Fruit fly (Drosophila melanogaster) whole organism, pupa: Measurements from ENCODE around the gene CG32086.

Experiments used
- CG10348 ChIP-seq: fragments of 200-800 bp; sonication (Bioruptor generic); IDR thresholded peaks from 2 replicates; pipeline ENCODE4 v1.3.6; 2022; ENCODE audit warnings: missing biosample characterization, missing genetic modification characterization
- CG12605 ChIP-seq: fragments of 200-800 bp; sonication (Bioruptor generic); IDR thresholded peaks from 2 replicates; pipeline ENCODE4 v1.3.6; 2022; ENCODE audit warnings: missing biosample characterization, missing genetic modification characterization
- CG13204 ChIP-seq: fragments of 200-800 bp; sonication (Bioruptor generic); optimal IDR thresholded peaks from 2 replicates; lab custom pipeline; 2018; ENCODE audit warnings: missing biosample characterization, mild to moderate bottlenecking, missing genetic modification characterization, moderate library complexity
- CG14655 ChIP-seq: fragments of 200-800 bp; sonication (Bioruptor generic); optimal IDR thresholded peaks from 3 replicates; lab custom pipeline; 2017; ENCODE audit warnings: mild to moderate bottlenecking, missing biosample characterization, missing genetic modification reagents, missing genetic modification characterization
- CG15710 ChIP-seq: fragments of 200-800 bp; sonication (Bioruptor generic); optimal IDR thresholded peaks from 2 replicates; lab custom pipeline; 2018; ENCODE audit warnings: missing biosample characterization, mild to moderate bottlenecking, missing genetic modification characterization, moderate library complexity
- CG17806 ChIP-seq: fragments of 200-800 bp; sonication (Bioruptor generic); optimal IDR thresholded peaks from 2 replicates; lab custom pipeline; 2018; ENCODE audit warnings: missing biosample characterization, mild to moderate bottlenecking, missing genetic modification characterization, moderate library complexity
- CG32121 ChIP-seq: fragments of 200-800 bp; sonication (Bioruptor generic); IDR thresholded peaks from 2 replicates; pipeline ENCODE4 v1.3.6; 2022; ENCODE audit warnings: missing biosample characterization, missing genetic modification characterization
- CG34367 ChIP-seq: fragments of 200-800 bp; sonication (Bioruptor generic); optimal IDR thresholded peaks from 2 replicates; lab custom pipeline; 2018; ENCODE audit warnings: missing biosample characterization, mild to moderate bottlenecking, missing genetic modification characterization
- CG4496 ChIP-seq: fragments of 200-800 bp; sonication (Bioruptor generic); IDR thresholded peaks from 3 replicates; pipeline ENCODE4 v1.3.6; 2022; ENCODE audit warnings: missing biosample characterization, missing genetic modification characterization
- CG8159 ChIP-seq: fragments of 200-800 bp; sonication (Bioruptor generic); optimal IDR thresholded peaks from 3 replicates; lab custom pipeline; 2018; ENCODE audit warnings: missing biosample characterization, mild to moderate bottlenecking, missing genetic modification characterization, moderate library complexity
- CG8301 ChIP-seq: fragments of 200-800 bp; sonication (Bioruptor generic); optimal IDR thresholded peaks from 2 replicates; lab custom pipeline; 2018; ENCODE audit warnings: missing biosample characterization, mild to moderate bottlenecking, missing genetic modification characterization
- CG9948 ChIP-seq: fragments of 200-800 bp; sonication (Bioruptor generic); optimal IDR thresholded peaks from 2 replicates; lab custom pipeline; 2018; ENCODE audit warnings: missing biosample characterization, mild to moderate bottlenecking, missing genetic modification characterization, moderate library complexity
- D1 ChIP-seq: fragments of 200-800 bp; sonication (Bioruptor generic); optimal IDR thresholded peaks from 2 replicates; lab custom pipeline; 2018; ENCODE audit warnings: missing biosample characterization, mild to moderate bottlenecking, missing genetic modification characterization, moderate library complexity
- EcR ChIP-seq: fragments of 200-800 bp; sonication (Bioruptor generic); optimal IDR thresholded peaks from 3 replicates; lab custom pipeline; 2019; ENCODE audit warnings: missing biosample characterization, missing genetic modification characterization, mild to moderate bottlenecking, moderate library complexity, missing genetic modification reagents
- Ets98B ChIP-seq: fragments of 200-800 bp; sonication (Bioruptor generic); IDR thresholded peaks from 2 replicates; pipeline ENCODE4 v1.3.6; 2022; ENCODE audit warnings: missing biosample characterization, missing genetic modification characterization
- Pif1A ChIP-seq: fragments of 200-800 bp; sonication (Bioruptor generic); optimal IDR thresholded peaks from 3 replicates; lab custom pipeline; 2016; ENCODE audit warnings: missing biosample characterization, missing genetic modification characterization
- Pif1B ChIP-seq: fragments of 200-800 bp; sonication (Bioruptor generic); optimal IDR thresholded peaks from 3 replicates; lab custom pipeline; 2016; ENCODE audit warnings: missing biosample characterization, missing genetic modification characterization
- Snoo ChIP-seq: fragments of 200-800 bp; sonication (Bioruptor generic); optimal IDR thresholded peaks from 3 replicates; lab custom pipeline; 2017; ENCODE audit warnings: missing biosample characterization, mild to moderate bottlenecking, missing genetic modification characterization, inconsistent platforms
- fd96Ca ChIP-seq: fragments of 200-800 bp; sonication (Bioruptor generic); IDR thresholded peaks from 3 replicates; pipeline ENCODE4 v1.3.6; 2022; ENCODE audit warnings: missing biosample characterization, missing genetic modification characterization
- gl ChIP-seq: fragments of 200-800 bp; sonication (Bioruptor generic); optimal IDR thresholded peaks from 2 replicates; lab custom pipeline; 2018; ENCODE audit warnings: missing biosample characterization, mild to moderate bottlenecking, missing genetic modification characterization
- rn ChIP-seq: fragments of 200-800 bp; sonication (Bioruptor generic); IDR thresholded peaks from 2 replicates; pipeline ENCODE4 v1.3.6; 2022; ENCODE audit warnings: missing biosample characterization, missing genetic modification characterization

The CG32086 gene

DNA sequence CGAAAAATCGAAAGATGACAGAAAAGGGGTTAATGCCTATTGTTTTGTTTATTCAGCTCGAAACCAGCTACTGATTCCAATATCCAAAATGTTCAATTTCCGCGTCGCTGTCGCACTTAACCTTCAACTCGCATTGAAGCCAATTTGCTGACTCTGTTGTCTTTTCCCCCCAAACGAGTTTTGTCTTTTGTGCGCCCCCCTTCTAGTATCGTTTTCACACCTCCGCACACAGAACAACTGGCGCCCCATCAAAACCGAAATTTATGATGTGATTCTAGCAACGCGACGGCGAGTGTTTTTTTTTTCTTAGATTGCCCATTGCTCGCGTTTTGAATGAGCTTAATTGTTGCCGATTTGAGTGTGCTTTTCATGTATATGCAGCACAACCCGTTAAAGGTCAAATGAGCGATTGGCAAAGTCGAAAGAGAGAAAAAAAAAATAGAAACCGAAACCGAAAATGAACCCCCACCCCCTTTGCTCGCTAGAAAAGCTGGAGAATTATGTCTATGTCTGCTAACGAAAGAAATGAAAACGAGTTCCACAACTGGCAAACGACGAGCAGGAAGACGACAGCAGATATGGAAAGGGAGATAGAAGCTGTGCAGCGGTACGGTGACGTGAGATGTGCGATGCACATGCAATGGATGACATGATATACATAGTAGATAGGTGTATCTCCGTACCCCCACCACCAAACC, 33.4 kb downstream of the CG32086 start:
- TF ChIP-seq Ets98B (GFP tag; lab: Robert Waterston, UW) (no peak), CG4496 (GFP tag; lab: Robert Waterston, UW) (0 out of 3 replicates have a peak, but pooled peaks have one; percentile 10), EcR (GFP tag; lab: Kevin White, UChicago) (no peak), CG14655 (peak; percentile 16)

DNA sequence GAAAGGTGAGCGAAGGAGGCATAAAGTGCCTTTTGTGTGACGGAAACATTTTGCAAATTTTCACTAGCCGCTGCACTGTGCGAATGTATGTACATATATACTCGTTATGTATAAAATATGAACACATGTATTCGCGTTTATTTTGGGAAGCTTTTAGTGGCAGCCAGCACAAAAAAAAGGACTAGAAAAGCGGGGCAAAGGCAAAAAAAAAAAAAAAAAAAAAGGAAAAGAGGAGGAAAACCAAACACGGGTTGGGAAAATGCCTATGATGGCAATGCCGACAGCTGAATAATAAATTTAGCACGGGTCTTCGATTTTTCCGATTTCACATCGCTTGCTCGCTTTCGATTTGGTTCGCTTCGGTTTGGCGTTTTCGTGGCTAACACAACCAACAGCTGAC, 34.4 kb downstream of the CG32086 start:
- TF ChIP-seq EcR (GFP tag; lab: Kevin White, UChicago) (no peak), Pif1B (GFP tag; lab: Kevin White, UChicago) (no peak), gl (no peak), CG14655 (no peak), CG8159 (tag; lab: Kevin White, UChicago) (no peak), D1 (no peak), CG9948 (tag; lab: Kevin White, UChicago) (no peak), CG8301 (no peak), CG4496 (GFP tag; lab: Robert Waterston, UW) (no peak), CG15710 (tag; lab: Kevin White, UChicago) (no peak), CG34367 (tag; lab: Kevin White, UChicago) (no peak), CG32121 (GFP tag; lab: Robert Waterston, UW) (no peak), rn (GFP tag; lab: Robert Waterston, UW) (no peak), Pif1A (no peak), CG12605 (GFP tag; lab: Robert Waterston, UW) (peak; percentile 58), Snoo (tag; lab: Kevin White, UChicago) (no peak), Ets98B (GFP tag; lab: Robert Waterston, UW) (peak; percentile 51), CG17806 (tag; lab: Kevin White, UChicago) (no peak), CG10348 (GFP tag; lab: Robert Waterston, UW) (no peak), fd96Ca (GFP tag; lab: Robert Waterston, UW) (0 out of 3 replicates have a peak, but pooled peaks have one; percentile 37), CG13204 (no peak)

DNA sequence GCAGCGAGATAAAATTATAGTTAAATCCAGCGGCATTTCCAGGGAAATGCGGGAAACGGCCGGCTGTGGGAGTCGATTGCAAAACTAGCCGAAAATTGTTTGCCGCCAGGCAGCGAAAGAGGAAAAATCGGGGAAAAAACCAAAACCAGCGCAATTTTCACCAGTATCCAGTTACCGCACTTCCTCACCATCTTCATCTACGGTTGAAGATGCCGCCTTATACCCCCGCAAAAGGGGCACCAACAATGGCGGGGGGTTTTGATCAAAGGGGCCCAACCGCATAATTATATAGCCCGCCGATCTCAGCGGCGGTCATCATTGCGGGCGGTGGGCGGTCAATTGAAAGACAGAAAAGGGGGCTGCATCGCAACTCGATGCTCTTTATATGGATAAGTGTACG, 35.9 kb downstream of the CG32086 start:
- TF ChIP-seq CG10348 (GFP tag; lab: Robert Waterston, UW), result no peak
- TF ChIP-seq CG8301, result no peak
- TF ChIP-seq EcR (GFP tag; lab: Kevin White, UChicago), result no peak
- no peak for TF ChIP-seq Pif1B (GFP tag; lab: Kevin White, UChicago)
- no peak for TF ChIP-seq CG12605 (GFP tag; lab: Robert Waterston, UW)
- no peak for TF ChIP-seq D1
- no peak for TF ChIP-seq gl

DNA sequence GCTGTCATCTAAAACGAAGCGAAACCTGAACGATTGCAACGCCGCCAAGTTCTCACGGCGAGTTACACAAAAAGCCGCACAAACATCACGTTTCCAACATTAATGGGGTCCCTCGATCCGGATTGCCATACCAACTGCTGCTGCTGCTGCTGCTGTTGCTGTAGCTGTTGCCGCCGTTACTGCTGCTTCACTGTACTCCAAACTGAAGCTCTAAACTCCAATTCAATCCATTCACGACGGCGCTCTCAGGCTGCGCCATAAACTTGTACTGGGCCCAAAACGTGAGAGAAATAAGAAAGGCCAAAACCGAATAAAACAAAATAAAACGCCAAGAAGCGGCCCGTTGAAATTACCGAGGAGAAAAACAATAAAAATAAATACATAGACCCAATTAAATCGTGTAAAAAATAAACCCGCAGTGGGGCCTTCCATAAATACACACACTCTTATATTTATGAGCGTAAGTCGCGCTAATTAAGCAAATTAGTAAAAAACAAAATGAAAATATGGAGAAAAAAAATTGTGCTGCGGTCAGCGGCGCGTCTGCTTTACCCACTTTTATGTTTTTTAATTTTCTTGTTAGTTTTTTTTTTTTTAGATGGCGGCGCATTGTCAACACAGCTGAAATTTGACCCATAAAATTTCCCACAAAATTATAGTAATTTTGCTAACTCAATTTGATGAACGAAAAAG, 36.4 kb downstream of the CG32086 start:
- TF ChIP-seq Pif1A, result no peak
- peak; percentile 13; the same call in 1 of the 2 replicates for TF ChIP-seq Ets98B (GFP tag; lab: Robert Waterston, UW)

DNA sequence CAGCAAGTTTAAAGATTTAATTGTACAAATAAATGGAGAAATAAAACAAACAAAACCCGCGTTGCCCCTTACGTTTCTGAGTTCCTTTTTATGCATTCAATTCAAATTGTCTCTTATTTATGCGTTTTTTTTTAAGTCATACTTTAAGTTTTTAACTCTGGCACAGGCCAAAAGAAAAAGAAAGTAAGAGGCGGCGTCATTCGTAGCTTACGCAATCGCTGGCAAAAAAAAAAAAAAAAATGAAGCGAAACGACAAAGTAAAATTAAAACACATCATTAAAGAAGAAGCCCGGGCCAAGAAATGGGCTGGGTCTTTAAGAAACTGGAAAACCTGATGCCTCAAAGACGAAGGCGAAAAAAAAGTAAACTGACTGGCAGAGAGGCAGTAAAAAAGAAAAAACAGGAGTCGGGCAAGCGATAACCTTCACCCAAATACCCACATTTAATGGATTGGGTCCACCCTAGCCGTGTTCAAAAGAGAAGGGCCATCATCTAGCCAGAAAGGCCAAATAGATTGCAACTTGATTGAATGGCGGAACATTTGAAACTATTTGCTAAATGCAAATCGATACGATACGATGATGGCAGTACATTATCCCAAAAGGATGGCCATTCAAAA, 40.1 kb downstream of the CG32086 start:
- TF ChIP-seq CG4496 (GFP tag; lab: Robert Waterston, UW) (0 out of 3 replicates have a peak, but pooled peaks have one; percentile 22), Snoo (tag; lab: Kevin White, UChicago) (no peak), CG8159 (tag; lab: Kevin White, UChicago) (peak; percentile 83)

DNA sequence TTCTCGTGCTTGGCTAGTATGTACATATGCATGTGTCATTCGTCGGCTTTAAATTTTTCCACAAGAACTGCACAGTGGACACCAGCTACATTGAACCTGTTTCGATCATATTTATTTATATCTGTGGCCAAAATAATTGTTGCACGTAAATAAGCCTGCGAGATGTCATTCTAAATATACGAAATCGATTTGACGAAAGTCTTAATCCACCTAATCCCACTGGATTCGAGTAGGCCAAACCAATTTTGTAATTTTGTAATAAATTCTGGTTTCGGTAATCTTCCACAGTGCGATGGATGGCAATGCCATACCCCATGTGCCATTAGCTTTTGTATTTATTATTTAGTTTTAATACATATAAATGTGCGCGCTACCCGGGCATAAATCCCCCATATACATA, 40.9 kb downstream of the CG32086 start:
- TF ChIP-seq CG32121 (GFP tag; lab: Robert Waterston, UW) (no peak), Pif1B (GFP tag; lab: Kevin White, UChicago) (no peak), D1 (no peak), CG17806 (tag; lab: Kevin White, UChicago) (no peak), EcR (GFP tag; lab: Kevin White, UChicago) (no peak), CG12605 (GFP tag; lab: Robert Waterston, UW) (no peak), CG13204 (no peak), CG8301 (no peak), CG9948 (tag; lab: Kevin White, UChicago) (no peak), CG15710 (tag; lab: Kevin White, UChicago) (no peak), CG14655 (no peak), gl (no peak), fd96Ca (GFP tag; lab: Robert Waterston, UW) (no peak), Ets98B (GFP tag; lab: Robert Waterston, UW) (no peak), Snoo (tag; lab: Kevin White, UChicago) (no peak), CG34367 (tag; lab: Kevin White, UChicago) (no peak), CG8159 (tag; lab: Kevin White, UChicago) (no peak), CG4496 (GFP tag; lab: Robert Waterston, UW) (no peak)
- TF ChIP-seq, all 21 proteins: peak for 0
